Fruit fly (Drosophila melanogaster) whole organism, wandering third instar larva: Measurements from ENCODE around the gene Actn.

Source experiments
- Dfd ChIP-seq: fragments of >200 bp; optimal IDR thresholded peaks from 2 replicates; lab custom pipeline; 2017; ENCODE audit warnings: missing biosample characterization, missing genetic modification characterization
- N ChIP-seq: fragments of >200 bp; optimal IDR thresholded peaks from 2 replicates; lab custom pipeline; 2018; ENCODE audit warnings: missing biosample characterization, missing external identifiers, missing genetic modification characterization

- TF ChIP-seq N: no peak
- no peak for TF ChIP-seq Dfd (GFP tag; lab: Kevin White, UChicago)
These were observed 50.3 kb downstream of the Actn start for dm6 chrX:1991843-1992242.
